Worm (Caenorhabditis elegans) whole organism, mixed stage, embryonic: ENCODE data around the gene ampd-1.

Experiments
- M03D4.4 ChIP-seq: sonication (generic microtip); optimal IDR thresholded peaks from 2 replicates; lab custom pipeline; 2017; ENCODE audit warnings: mild to moderate bottlenecking, missing genetic modification characterization, missing compliant biosample characterization
- blmp-1 ChIP-seq: fragments of 150-350 bp; optimal IDR thresholded peaks from 2 replicates; lab custom pipeline; 2014; ENCODE audit warnings: missing biosample characterization, missing genetic modification characterization
- ceh-39 ChIP-seq: fragments of 150-350 bp; optimal IDR thresholded peaks from 2 replicates; lab custom pipeline; 2014; ENCODE audit warnings: missing biosample characterization, missing genetic modification characterization
- ceh-43 ChIP-seq: fragments of 200-800 bp; sonication (Bioruptor generic); optimal IDR thresholded peaks from 2 replicates; lab custom pipeline; 2018; ENCODE audit warnings: mild to moderate bottlenecking, missing genetic modification characterization, moderate library complexity, missing compliant biosample characterization
- ceh-83 ChIP-seq: fragments of 200-800 bp; sonication (Bioruptor generic); optimal IDR thresholded peaks from 2 replicates; lab custom pipeline; 2018; ENCODE audit warnings: mild to moderate bottlenecking, missing genetic modification characterization, missing compliant biosample characterization
- ces-1 ChIP-seq: fragments of 150-350 bp; optimal IDR thresholded peaks from 2 replicates; lab custom pipeline; 2014; ENCODE audit warnings: missing biosample characterization, missing genetic modification reagents, missing genetic modification characterization
- cnd-1 ChIP-seq: fragments of 200-800 bp; sonication (Bioruptor generic); optimal IDR thresholded peaks from 2 replicates; lab custom pipeline; 2018; ENCODE audit warnings: mild to moderate bottlenecking, missing genetic modification characterization, missing compliant biosample characterization
- drap-1 ChIP-seq: fragments of 200-800 bp; sonication (Bioruptor generic); optimal IDR thresholded peaks from 3 replicates; lab custom pipeline; 2018; ENCODE audit warnings: mild to moderate bottlenecking, missing genetic modification characterization, missing compliant biosample characterization
- elt-1 ChIP-seq: sonication (generic microtip); optimal IDR thresholded peaks from 2 replicates; lab custom pipeline; 2017; ENCODE audit warnings: missing genetic modification characterization, mild to moderate bottlenecking, missing compliant biosample characterization, antibody characterized with exemption, moderate library complexity, borderline replicate concordance; ENCODE audit not compliant: insufficient read depth
- elt-3 ChIP-seq: fragments of 150-350 bp; optimal IDR thresholded peaks from 2 replicates; lab custom pipeline; 2014; ENCODE audit warnings: missing biosample characterization, missing genetic modification characterization
- flh-1 ChIP-seq: fragments of 200-800 bp; sonication (Bioruptor generic); optimal IDR thresholded peaks from 2 replicates; lab custom pipeline; 2018; ENCODE audit warnings: mild to moderate bottlenecking, missing genetic modification characterization, moderate library complexity, missing compliant biosample characterization
- ham-2 ChIP-seq: fragments of 200-800 bp; sonication (Bioruptor generic); optimal IDR thresholded peaks from 2 replicates; lab custom pipeline; 2018; ENCODE audit warnings: mild to moderate bottlenecking, missing genetic modification characterization, missing compliant biosample characterization
- hlh-1 ChIP-seq: fragments of 150-350 bp; optimal IDR thresholded peaks from 2 replicates; lab custom pipeline; 2014; ENCODE audit warnings: missing biosample characterization, missing genetic modification reagents, missing genetic modification characterization
- lin-13 ChIP-seq: fragments of 150-350 bp; optimal IDR thresholded peaks from 2 replicates; lab custom pipeline; 2014; ENCODE audit warnings: missing biosample characterization, missing genetic modification characterization
- lin-32 ChIP-seq: fragments of 200-800 bp; sonication (Bioruptor generic); optimal IDR thresholded peaks from 2 replicates; lab custom pipeline; 2018; ENCODE audit warnings: mild to moderate bottlenecking, missing genetic modification characterization, missing compliant biosample characterization
- lsy-2 ChIP-seq: fragments of 150-350 bp; optimal IDR thresholded peaks from 2 replicates; lab custom pipeline; 2014; ENCODE audit warnings: missing biosample characterization, missing genetic modification characterization
- mab-5 ChIP-seq: fragments of 150-350 bp; optimal IDR thresholded peaks from 2 replicates; lab custom pipeline; 2014; ENCODE audit warnings: missing biosample characterization, missing genetic modification characterization
- mep-1 ChIP-seq: fragments of 150-350 bp; optimal IDR thresholded peaks from 2 replicates; lab custom pipeline; 2017; ENCODE audit warnings: missing biosample characterization, missing genetic modification reagents, missing genetic modification characterization, inconsistent platforms
- mls-2 ChIP-seq: sonication (generic microtip); optimal IDR thresholded peaks from 2 replicates; lab custom pipeline; 2016; ENCODE audit warnings: mild to moderate bottlenecking, missing genetic modification characterization, moderate library complexity, missing compliant biosample characterization
- nhr-12 ChIP-seq: fragments of 150-350 bp; optimal IDR thresholded peaks from 2 replicates; lab custom pipeline; 2014; ENCODE audit warnings: missing biosample characterization, missing genetic modification characterization
- nhr-2 ChIP-seq: fragments of 150-350 bp; optimal IDR thresholded peaks from 2 replicates; lab custom pipeline; 2014; ENCODE audit warnings: missing biosample characterization, missing genetic modification characterization
- nhr-237 ChIP-seq: fragments of 150-350 bp; optimal IDR thresholded peaks from 2 replicates; lab custom pipeline; 2014; ENCODE audit warnings: missing biosample characterization, missing genetic modification characterization
- nhr-28 ChIP-seq: fragments of 150-350 bp; optimal IDR thresholded peaks from 2 replicates; lab custom pipeline; 2014; ENCODE audit warnings: missing biosample characterization, missing genetic modification characterization
- nhr-76 ChIP-seq: sonication (generic microtip); optimal IDR thresholded peaks from 2 replicates; lab custom pipeline; 2017; ENCODE audit warnings: missing biosample characterization, missing genetic modification characterization
- pha-4 ChIP-seq: fragments of 150-350 bp; optimal IDR thresholded peaks from 2 replicates; lab custom pipeline; 2018; ENCODE audit warnings: missing biosample characterization, missing genetic modification reagents, missing genetic modification characterization
- snpc-4 ChIP-seq: fragments of 150-350 bp; optimal IDR thresholded peaks from 2 replicates; lab custom pipeline; 2014; ENCODE audit warnings: missing biosample characterization, missing genetic modification characterization
- sptf-1 ChIP-seq: sonication (generic microtip); optimal IDR thresholded peaks from 2 replicates; lab custom pipeline; 2017; ENCODE audit warnings: mild to moderate bottlenecking, missing genetic modification characterization, moderate library complexity, missing compliant biosample characterization
- tbx-8 ChIP-seq: fragments of 200-800 bp; sonication (Bioruptor generic); optimal IDR thresholded peaks from 2 replicates; lab custom pipeline; 2018; ENCODE audit warnings: mild to moderate bottlenecking, missing genetic modification characterization, moderate library complexity, missing compliant biosample characterization
- unc-120 ChIP-seq: sonication (generic microtip); optimal IDR thresholded peaks from 2 replicates; lab custom pipeline; 2017; ENCODE audit warnings: missing genetic modification characterization, missing compliant biosample characterization; ENCODE audit not compliant: poor library complexity, severe bottlenecking
- unc-39 ChIP-seq: fragments of 150-350 bp; optimal IDR thresholded peaks from 2 replicates; lab custom pipeline; 2014; ENCODE audit warnings: missing biosample characterization, missing genetic modification characterization
- unc-62 ChIP-seq: fragments of 150-350 bp; optimal IDR thresholded peaks from 2 replicates; lab custom pipeline; 2014; ENCODE audit warnings: missing biosample characterization, missing genetic modification reagents, missing genetic modification characterization
- zip-8 ChIP-seq: fragments of 150-350 bp; optimal IDR thresholded peaks from 2 replicates; lab custom pipeline; 2014; ENCODE audit warnings: missing biosample characterization, missing genetic modification characterization
- ztf-11 ChIP-seq: fragments of 150-350 bp; optimal IDR thresholded peaks from 2 replicates; lab custom pipeline; 2014; ENCODE audit warnings: missing biosample characterization, missing genetic modification characterization

ampd-1 gene

ce11 chrII:5174370-5174769 lies 28.8 kb upstream of the ampd-1 start, which contains the start of gene C27D6.3:
C27D6.3 (minus strand) TSS chrII:5174470.
- TF ChIP-seq hlh-1 (tag; lab: Kevin White, UChicago) (no peak), ceh-39 (tag; lab: Kevin White, UChicago) (no peak), unc-39 (tag; lab: Kevin White, UChicago) (no peak), nhr-28 (tag; lab: Kevin White, UChicago) (no peak), lsy-2 (tag; lab: Kevin White, UChicago) (no peak), flh-1 (GFP tag; lab: Kevin White, UChicago) (no peak), nhr-237 (no peak), ceh-43 (GFP tag; lab: Kevin White, UChicago) (no peak)

- TF ChIP-seq sptf-1 (tag; lab: Kevin White, UChicago) (no peak), ztf-11 (tag; lab: Kevin White, UChicago) (no peak), lsy-2 (tag; lab: Kevin White, UChicago) (no peak), lin-32 (GFP tag; lab: Kevin White, UChicago) (no peak), zip-8 (no peak), unc-120 (tag; lab: Kevin White, UChicago) (no peak), mab-5 (tag; lab: Kevin White, UChicago) (no peak), hlh-1 (tag; lab: Kevin White, UChicago) (no peak), mls-2 (tag; lab: Kevin White, UChicago) (no peak), ham-2 (GFP tag; lab: Kevin White, UChicago) (no peak), ceh-39 (tag; lab: Kevin White, UChicago) (no peak)
Measured at ce11 chrII:5176934-5177333, 26.2 kb upstream of the ampd-1 start.

ce11 chrII:5177902-5178301 lies 25.2 kb upstream of the ampd-1 start, which contains the start of gene C27D6.12:
C27D6.12 (minus strand) TSS chrII:5178002.
- TF ChIP-seq ceh-39 (tag; lab: Kevin White, UChicago) (no peak), nhr-28 (tag; lab: Kevin White, UChicago) (no peak), unc-120 (tag; lab: Kevin White, UChicago) (no peak), lin-32 (GFP tag; lab: Kevin White, UChicago) (no peak)
- TF ChIP-seq, all 35 proteins: peak for 0

- TF ChIP-seq ztf-11 (tag; lab: Kevin White, UChicago) (no peak), snpc-4 (no peak), nhr-76 (tag; lab: Kevin White, UChicago) (no peak), flh-1 (GFP tag; lab: Kevin White, UChicago) (no peak), tbx-8 (no peak), hlh-1 (tag; lab: Kevin White, UChicago) (no peak), lsy-2 (tag; lab: Kevin White, UChicago) (no peak), drap-1 (no peak), ceh-43 (GFP tag; lab: Kevin White, UChicago) (no peak), pha-4 (tag; lab: Kevin White, UChicago) (no peak), unc-62 (no peak), M03D4.4 (tag; lab: Kevin White, UChicago) (no peak), nhr-237 (no peak), elt-3 (tag; lab: Kevin White, UChicago) (no peak), nhr-2 (tag; lab: Kevin White, UChicago) (no peak), mab-5 (tag; lab: Kevin White, UChicago) (no peak), nhr-12 (no peak), mep-1 (no peak)
Measured at ce11 chrII:5178609-5179008, 24.5 kb upstream of the ampd-1 start.

- no peak for TF ChIP-seq nhr-28 (tag; lab: Kevin White, UChicago)
- TF ChIP-seq sptf-1 (tag; lab: Kevin White, UChicago), result no peak
- no peak for TF ChIP-seq ceh-83 (GFP tag; lab: Kevin White, UChicago)
- TF ChIP-seq mab-5 (tag; lab: Kevin White, UChicago), result no peak
- no peak for TF ChIP-seq ham-2 (GFP tag; lab: Kevin White, UChicago)
- no peak for TF ChIP-seq lin-13 (tag; lab: Kevin White, UChicago)
- TF ChIP-seq ztf-11 (tag; lab: Kevin White, UChicago), result no peak
Measured at ce11 chrII:5180272-5180671, 22.9 kb upstream of the ampd-1 start.

- peak; percentile 58 for TF ChIP-seq elt-3 (tag; lab: Kevin White, UChicago)
- no peak for TF ChIP-seq pha-4 (tag; lab: Kevin White, UChicago)
- peak; percentile 64 for TF ChIP-seq cnd-1 (tag; lab: Kevin White, UChicago)
- TF ChIP-seq nhr-76 (tag; lab: Kevin White, UChicago), result no peak
- no peak for TF ChIP-seq M03D4.4 (tag; lab: Kevin White, UChicago)
- TF ChIP-seq mls-2 (tag; lab: Kevin White, UChicago), result peak; percentile 57
- TF ChIP-seq ceh-83 (GFP tag; lab: Kevin White, UChicago), result no peak
- peak; percentile 75 for TF ChIP-seq nhr-2 (tag; lab: Kevin White, UChicago)
- TF ChIP-seq unc-39 (tag; lab: Kevin White, UChicago), result no peak
- TF ChIP-seq elt-1 (tag; lab: Kevin White, UChicago), result peak; percentile 76
- TF ChIP-seq ces-1, result peak; percentile 71
- peak; percentile 55 for TF ChIP-seq mep-1
- TF ChIP-seq lsy-2 (tag; lab: Kevin White, UChicago), result peak; percentile 17
- TF ChIP-seq unc-120 (tag; lab: Kevin White, UChicago), result peak; percentile 80
- TF ChIP-seq flh-1 (GFP tag; lab: Kevin White, UChicago), result no peak
- peak; percentile 35 for TF ChIP-seq ham-2 (GFP tag; lab: Kevin White, UChicago)
- peak; percentile 71 for TF ChIP-seq drap-1
- no peak for TF ChIP-seq ceh-43 (GFP tag; lab: Kevin White, UChicago)
- peak; percentile 48 for TF ChIP-seq sptf-1 (tag; lab: Kevin White, UChicago)
- no peak for TF ChIP-seq blmp-1
- peak; percentile 40 for TF ChIP-seq hlh-1 (tag; lab: Kevin White, UChicago)
- peak; percentile 75 for TF ChIP-seq unc-62
- TF ChIP-seq ztf-11 (tag; lab: Kevin White, UChicago), result peak; percentile 34
- no peak for TF ChIP-seq lin-13 (tag; lab: Kevin White, UChicago)
Measured at ce11 chrII:5181497-5181896, 21.6 kb upstream of the ampd-1 start.
